Fruit fly (Drosophila melanogaster) whole organism, prepupa: ENCODE data around the gene Wdfy2.

Experiments used
- CG10631 ChIP-seq: fragments of 200-800 bp; sonication (Bioruptor generic); optimal IDR thresholded peaks from 2 replicates; lab custom pipeline; 2016; ENCODE audit warnings: missing biosample characterization, missing genetic modification characterization
- CG11294 ChIP-seq: fragments of 200-800 bp; sonication (Bioruptor generic); IDR thresholded peaks from 2 replicates; pipeline ENCODE4 v1.3.6; 2022; ENCODE audit warnings: missing biosample characterization, missing genetic modification characterization
- CG15336 ChIP-seq: fragments of 200-800 bp; sonication (Bioruptor generic); IDR thresholded peaks from 2 replicates; pipeline ENCODE4 v1.3.6; 2022; ENCODE audit warnings: missing biosample characterization, missing genetic modification characterization
- CG1621 ChIP-seq: fragments of 200-800 bp; sonication (Bioruptor generic); optimal IDR thresholded peaks from 3 replicates; lab custom pipeline; 2018; ENCODE audit warnings: missing biosample characterization, mild to moderate bottlenecking, missing genetic modification characterization
- CG3032 ChIP-seq: fragments of 200-800 bp; optimal IDR thresholded peaks from 2 replicates; lab custom pipeline; 2019; ENCODE audit warnings: missing biosample characterization, mild to moderate bottlenecking, missing genetic modification characterization, moderate library complexity
- CG31627 ChIP-seq: fragments of 200-800 bp; sonication (Bioruptor generic); optimal IDR thresholded peaks from 3 replicates; lab custom pipeline; 2016; ENCODE audit warnings: missing biosample characterization, missing genetic modification characterization
- CG32006 ChIP-seq: fragments of 200-800 bp; sonication (Bioruptor generic); optimal IDR thresholded peaks from 3 replicates; lab custom pipeline; 2017; ENCODE audit warnings: missing biosample characterization, mild to moderate bottlenecking, missing genetic modification characterization
- CG3919 ChIP-seq: fragments of 200-800 bp; sonication (Bioruptor generic); optimal IDR thresholded peaks from 3 replicates; lab custom pipeline; 2016; ENCODE audit warnings: missing biosample characterization, missing genetic modification characterization
- CG6276 ChIP-seq: fragments of 200-800 bp; sonication (Bioruptor generic); optimal IDR thresholded peaks from 2 replicates; lab custom pipeline; 2017; ENCODE audit warnings: missing biosample characterization, mild to moderate bottlenecking, missing genetic modification characterization
- CG6792 ChIP-seq: fragments of 200-800 bp; sonication (Bioruptor generic); optimal IDR thresholded peaks from 3 replicates; lab custom pipeline; 2016; ENCODE audit warnings: missing biosample characterization, missing genetic modification characterization
- CG6808 ChIP-seq: fragments of 200-800 bp; sonication (Bioruptor generic); optimal IDR thresholded peaks from 3 replicates; lab custom pipeline; 2017; ENCODE audit warnings: missing biosample characterization, missing genetic modification characterization, mild to moderate bottlenecking, moderate library complexity, missing genetic modification reagents
- CG6854 ChIP-seq: fragments of 200-800 bp; sonication (Bioruptor generic); optimal IDR thresholded peaks from 2 replicates; lab custom pipeline; 2017; ENCODE audit warnings: missing biosample characterization, mild to moderate bottlenecking, missing genetic modification characterization
- CG7368 ChIP-seq: fragments of 200-800 bp; sonication (Bioruptor generic); optimal IDR thresholded peaks from 3 replicates; lab custom pipeline; 2016; ENCODE audit warnings: missing biosample characterization, missing genetic modification characterization
- CG8119 ChIP-seq: fragments of 200-800 bp; sonication (Bioruptor generic); IDR thresholded peaks from 3 replicates; pipeline ENCODE4 v1.3.6; 2022; ENCODE audit warnings: missing biosample characterization, missing genetic modification characterization
- CG8319 ChIP-seq: fragments of 200-800 bp; sonication (Bioruptor generic); optimal IDR thresholded peaks from 3 replicates; lab custom pipeline; 2016; ENCODE audit warnings: missing biosample characterization, missing genetic modification characterization
- CG8632 ChIP-seq: fragments of 200-800 bp; sonication (Bioruptor generic); optimal IDR thresholded peaks from 3 replicates; lab custom pipeline; 2016; ENCODE audit warnings: missing biosample characterization, missing genetic modification characterization
- CG9139 ChIP-seq: fragments of 200-800 bp; sonication (Bioruptor generic); optimal IDR thresholded peaks from 3 replicates; lab custom pipeline; 2017; ENCODE audit warnings: missing biosample characterization, mild to moderate bottlenecking, missing genetic modification characterization
- Eip75B ChIP-seq: fragments of 200-800 bp; sonication (Bioruptor generic); optimal IDR thresholded peaks from 3 replicates; lab custom pipeline; 2016; ENCODE audit warnings: missing biosample characterization, missing genetic modification characterization
- Eip78C ChIP-seq: fragments of 200-800 bp; sonication (Bioruptor generic); peaks from one replicate; lab custom pipeline; 2016; ENCODE audit warnings: missing biosample characterization, missing genetic modification characterization
- Eip93F ChIP-seq: fragments of 200-800 bp; sonication (Bioruptor generic); optimal IDR thresholded peaks from 2 replicates; lab custom pipeline; 2016; ENCODE audit warnings: missing biosample characterization, mild to moderate bottlenecking, missing genetic modification characterization
- Ets21C ChIP-seq: fragments of 200-800 bp; sonication (Bioruptor generic); optimal IDR thresholded peaks from 3 replicates; lab custom pipeline; 2016; ENCODE audit warnings: missing biosample characterization, missing genetic modification characterization
- Ets96B ChIP-seq: fragments of 200-800 bp; optimal IDR thresholded peaks from 2 replicates; lab custom pipeline; 2019; ENCODE audit warnings: missing biosample characterization, mild to moderate bottlenecking, missing genetic modification characterization, moderate library complexity
- Gug ChIP-seq: fragments of 200-800 bp; sonication (Bioruptor generic); IDR thresholded peaks from 2 replicates; pipeline ENCODE4 v1.3.6; 2022; ENCODE audit warnings: missing biosample characterization, missing genetic modification characterization
- Hr39 ChIP-seq: fragments of 200-800 bp; sonication (Bioruptor generic); optimal IDR thresholded peaks from 2 replicates; lab custom pipeline; 2016; ENCODE audit warnings: missing biosample characterization, missing genetic modification characterization
- Hr4 ChIP-seq: fragments of 200-800 bp; sonication (Bioruptor generic); optimal IDR thresholded peaks from 3 replicates; lab custom pipeline; 2016; ENCODE audit warnings: missing biosample characterization, missing genetic modification characterization
- Met ChIP-seq: fragments of 200-800 bp; sonication (Bioruptor generic); optimal IDR thresholded peaks from 3 replicates; lab custom pipeline; 2016; ENCODE audit warnings: missing biosample characterization, missing genetic modification characterization
- OdsH ChIP-seq: fragments of 200-800 bp; sonication (Bioruptor generic); optimal IDR thresholded peaks from 3 replicates; lab custom pipeline; 2016; ENCODE audit warnings: missing biosample characterization, missing genetic modification characterization
- Smox ChIP-seq: fragments of 200-800 bp; sonication (Bioruptor generic); optimal IDR thresholded peaks from 3 replicates; lab custom pipeline; 2016; ENCODE audit warnings: missing biosample characterization, missing genetic modification characterization
- Sox102F ChIP-seq: fragments of 200-800 bp; sonication (Bioruptor generic); optimal IDR thresholded peaks from 2 replicates; lab custom pipeline; 2016; ENCODE audit warnings: missing biosample characterization, mild to moderate bottlenecking, missing genetic modification characterization
- Sox14 ChIP-seq: fragments of 200-800 bp; sonication (Bioruptor generic); optimal IDR thresholded peaks from 3 replicates; lab custom pipeline; 2016; ENCODE audit warnings: missing biosample characterization, missing genetic modification characterization
- Sox15 ChIP-seq: fragments of 200-800 bp; sonication (Bioruptor generic); optimal IDR thresholded peaks from 3 replicates; lab custom pipeline; 2016; ENCODE audit warnings: missing biosample characterization, missing genetic modification characterization
- acj6 ChIP-seq: fragments of 200-800 bp; sonication (Bioruptor generic); optimal IDR thresholded peaks from 3 replicates; lab custom pipeline; 2016; ENCODE audit warnings: missing biosample characterization, missing genetic modification characterization
- cyc ChIP-seq: fragments of 200-800 bp; sonication (Bioruptor generic); optimal IDR thresholded peaks from 3 replicates; lab custom pipeline; 2016; ENCODE audit warnings: missing biosample characterization, missing genetic modification characterization
- dac ChIP-seq: fragments of 200-800 bp; sonication (Bioruptor generic); optimal IDR thresholded peaks from 2 replicates; lab custom pipeline; 2017; ENCODE audit warnings: missing biosample characterization, mild to moderate bottlenecking, missing genetic modification characterization
- eg ChIP-seq: fragments of 200-800 bp; sonication (Bioruptor generic); IDR thresholded peaks from 3 replicates; pipeline ENCODE4 v1.3.6; 2022; ENCODE audit warnings: missing biosample characterization, missing genetic modification characterization
- fd59A ChIP-seq: fragments of 200-800 bp; sonication (Bioruptor generic); optimal IDR thresholded peaks from 2 replicates; lab custom pipeline; 2017; ENCODE audit warnings: missing biosample characterization, mild to moderate bottlenecking, missing genetic modification characterization, missing genetic modification reagents
- lz ChIP-seq: fragments of 200-800 bp; sonication (Bioruptor generic); optimal IDR thresholded peaks from 3 replicates; lab custom pipeline; 2016; ENCODE audit warnings: missing biosample characterization, missing genetic modification characterization
- net ChIP-seq: fragments of 200-800 bp; sonication (Bioruptor generic); optimal IDR thresholded peaks from 3 replicates; lab custom pipeline; 2016; ENCODE audit warnings: missing biosample characterization, missing genetic modification characterization
- pdm3 ChIP-seq: fragments of 200-800 bp; sonication (Bioruptor generic); optimal IDR thresholded peaks from 3 replicates; lab custom pipeline; 2016; ENCODE audit warnings: missing biosample characterization, missing genetic modification characterization
- salr ChIP-seq, 2 experiments: fragments of 200-800 bp; sonication (Bioruptor generic); optimal IDR thresholded peaks; 3 replicates each; lab custom pipeline; 2016 to 2018; ENCODE audit warnings: missing biosample characterization in 2 of 2, missing genetic modification characterization in 2 of 2, mild to moderate bottlenecking in 1 of 2
- spab ChIP-seq: fragments of 200-800 bp; sonication (Bioruptor generic); optimal IDR thresholded peaks from 2 replicates; lab custom pipeline; 2017; ENCODE audit warnings: missing biosample characterization, mild to moderate bottlenecking, missing genetic modification characterization, missing genetic modification reagents
- ss ChIP-seq, 2 experiments: fragments of 200-800 bp; sonication (Bioruptor generic); optimal IDR thresholded peaks; 2 replicates in 1 of 2; 3 replicates in 1 of 2; lab custom pipeline; 2017 to 2018; ENCODE audit warnings: mild to moderate bottlenecking in 2 of 2, missing biosample characterization in 2 of 2, missing genetic modification characterization in 2 of 2, moderate library complexity in 1 of 2
- svp ChIP-seq: fragments of 200-800 bp; sonication (Bioruptor generic); peaks from one replicate; lab custom pipeline; 2016; ENCODE audit warnings: missing biosample characterization, missing genetic modification characterization
- vri ChIP-seq: fragments of 200-800 bp; sonication (Bioruptor generic); optimal IDR thresholded peaks from 3 replicates; lab custom pipeline; 2016; ENCODE audit warnings: missing biosample characterization, mild to moderate bottlenecking, missing genetic modification characterization

Gene Wdfy2

DNA sequence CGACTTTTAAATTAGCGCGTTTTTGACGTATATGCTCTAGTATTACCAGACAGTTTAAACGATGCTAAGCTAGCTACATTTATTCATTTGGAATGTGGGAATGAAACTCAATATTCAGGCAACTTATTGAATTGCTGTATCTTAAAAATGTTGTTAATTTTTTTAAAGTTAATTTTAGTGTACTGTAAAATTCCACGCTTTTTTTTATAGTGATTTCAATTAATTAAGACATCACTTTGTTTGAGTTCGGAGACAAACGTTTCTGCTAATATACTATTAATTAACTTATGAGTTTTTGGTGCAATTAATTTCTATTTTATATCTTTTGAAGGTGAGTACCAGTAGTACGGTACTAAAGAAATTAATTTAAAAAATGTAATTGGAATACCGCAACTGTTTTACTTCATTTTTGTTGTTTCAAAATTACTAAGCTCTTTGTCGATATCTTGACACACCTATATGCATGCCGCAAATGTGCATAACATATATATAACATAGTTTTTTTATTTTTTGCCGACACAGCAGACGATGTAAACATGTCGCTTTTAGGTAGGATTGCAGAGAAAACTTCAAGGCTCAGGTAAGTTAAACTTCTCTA, 36.8 kb upstream of the Wdfy2 start, which contains the start of the genes Cdk1 and mRpS7 (continued):
- TF ChIP-seq Gug: no peak
- TF ChIP-seq Sox14 (GFP tag; lab: Kevin White, UChicago): peak; percentile 74
- TF ChIP-seq CG8319 (GFP tag; lab: Kevin White, UChicago): no peak
- TF ChIP-seq CG9139 (GFP tag; lab: Kevin White, UChicago): no peak
- TF ChIP-seq Sox15: peak; percentile 49
- peak; percentile 72 for TF ChIP-seq Met (GFP tag; lab: Kevin White, UChicago)
- no peak for TF ChIP-seq CG32006 (GFP tag; lab: Kevin White, UChicago)
- no peak; the same call in 1 of the 2 replicates for TF ChIP-seq CG11294 (GFP tag; lab: Robert Waterston, UW)
- peak; percentile 61 for TF ChIP-seq lz (GFP tag; lab: Kevin White, UChicago)

DNA sequence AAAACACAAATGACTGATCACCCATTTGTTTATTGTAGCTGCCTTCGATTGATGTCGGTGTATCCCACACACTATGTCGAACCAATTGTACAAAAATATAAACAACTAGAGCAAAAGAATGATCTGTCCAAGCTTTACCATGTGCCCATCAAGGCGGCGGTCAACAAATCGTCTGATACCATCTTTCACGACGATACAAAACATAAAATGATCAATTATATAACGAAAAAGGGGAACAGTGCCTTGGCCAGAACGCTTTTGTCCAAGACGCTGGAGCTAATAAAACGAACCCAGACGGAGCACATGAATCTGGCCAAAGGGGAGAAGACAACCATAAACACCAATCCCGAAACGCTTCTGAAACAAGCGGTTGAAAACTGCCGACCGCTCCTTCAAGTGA, 36.3 kb upstream of the Wdfy2 start:
- TF ChIP-seq CG3032 (tag; lab: Kevin White, UChicago) (no peak), ss (GFP tag; optimal IDR thresholded peaks at IDR 0.05; lab: Kevin White, UChicago) (no peak), CG32006 (GFP tag; lab: Kevin White, UChicago) (no peak), CG3919 (no peak), CG15336 (no peak), CG8319 (GFP tag; lab: Kevin White, UChicago) (no peak), CG6808 (GFP tag; lab: Kevin White, UChicago) (no peak), Sox14 (GFP tag; lab: Kevin White, UChicago) (no peak), svp (GFP tag; lab: Kevin White, UChicago) (no peak), CG6276 (GFP tag; lab: Kevin White, UChicago) (no peak), vri (GFP tag; lab: Kevin White, UChicago) (no peak), cyc (GFP tag; lab: Kevin White, UChicago) (no peak), eg (no peak), CG10631 (GFP tag; lab: Kevin White, UChicago) (no peak), OdsH (GFP tag; lab: Kevin White, UChicago) (no peak), Eip78C (GFP tag; lab: Kevin White, UChicago) (no peak), fd59A (GFP tag; lab: Kevin White, UChicago) (no peak)

DNA sequence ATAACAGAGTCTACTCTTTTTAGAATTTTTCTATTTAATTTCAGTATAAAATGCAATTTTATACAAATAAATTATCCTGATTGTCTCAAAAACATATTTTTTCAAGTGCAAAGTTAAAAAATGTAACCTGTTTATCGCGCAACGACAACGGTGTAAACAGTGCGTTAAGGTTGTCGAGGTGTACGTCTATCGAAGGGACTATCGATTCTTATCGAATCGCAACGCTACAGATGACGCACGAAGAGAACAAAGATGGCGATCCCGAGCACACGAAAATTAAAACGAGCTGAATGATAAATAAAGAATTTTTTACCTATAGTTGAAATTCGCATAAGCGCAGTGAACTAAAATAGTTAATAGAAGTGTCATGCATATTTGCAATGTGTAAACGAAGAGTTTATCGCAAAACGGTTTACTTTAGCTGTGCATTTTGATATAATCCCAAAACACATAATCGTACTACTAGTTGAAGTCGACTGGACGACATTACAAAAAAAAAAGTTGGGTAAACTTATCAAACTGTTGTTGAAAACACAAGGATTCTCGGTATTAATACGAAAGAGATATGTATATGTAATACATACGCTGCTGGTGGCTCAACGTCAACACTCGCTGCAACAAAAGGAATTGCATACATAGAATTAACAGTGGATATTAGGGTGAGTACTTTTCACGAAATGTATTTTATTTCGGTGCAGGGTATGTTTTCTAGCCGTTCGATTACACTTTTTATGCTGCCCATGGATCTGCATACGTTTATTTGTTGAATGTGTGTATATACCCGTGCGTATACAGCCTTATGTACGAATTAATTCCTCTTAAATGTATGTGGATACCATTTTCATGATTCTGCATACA, 35.0 kb upstream of the Wdfy2 start, which contains the start of gene da:
TSS of gene da (plus strand) at position 237 of the 858 bp plus-strand sequence.
- no peak for TF ChIP-seq CG32006 (GFP tag; lab: Kevin White, UChicago)
- TF ChIP-seq Sox14 (GFP tag; lab: Kevin White, UChicago): peak; percentile 80
- peak; percentile 21 for TF ChIP-seq Eip93F (GFP tag; lab: Kevin White, UChicago)
- TF ChIP-seq lz (GFP tag; lab: Kevin White, UChicago): peak; percentile 61
- TF ChIP-seq eg: no peak; the same call in 1 of the 3 replicates
- peak; percentile 38 for TF ChIP-seq acj6
- peak; percentile 73 for TF ChIP-seq Eip78C (GFP tag; lab: Kevin White, UChicago)
- peak; percentile 5 for TF ChIP-seq Sox15
- TF ChIP-seq CG3032 (tag; lab: Kevin White, UChicago): peak; percentile 61
- no peak for TF ChIP-seq spab (GFP tag; lab: Kevin White, UChicago)
- TF ChIP-seq svp (GFP tag; lab: Kevin White, UChicago): no peak
- TF ChIP-seq CG8632 (GFP tag; lab: Kevin White, UChicago): no peak
- TF ChIP-seq net (GFP tag; lab: Kevin White, UChicago): peak; percentile 23
- no peak; the same call in 2 of the 3 replicates for TF ChIP-seq CG8119 (GFP tag; lab: Robert Waterston, UW)
- no peak for TF ChIP-seq CG1621 (tag; lab: Kevin White, UChicago)
- TF ChIP-seq Ets21C (GFP tag; lab: Kevin White, UChicago): peak; percentile 12
- peak; percentile 36 for TF ChIP-seq CG6792 (GFP tag; lab: Kevin White, UChicago)
- peak in 1 of 2 experiments; percentile 28 for TF ChIP-seq salr (GFP tag; optimal IDR thresholded peaks at IDR 0.05; lab: Kevin White, UChicago)
- no peak for TF ChIP-seq CG6854 (GFP tag; lab: Kevin White, UChicago)
- TF ChIP-seq Hr39 (GFP tag; lab: Kevin White, UChicago): peak; percentile 63
- peak; percentile 8 for TF ChIP-seq dac (GFP tag; lab: Kevin White, UChicago)
- peak; percentile 4 for TF ChIP-seq Sox102F (GFP tag; lab: Kevin White, UChicago)
- peak; percentile 45 for TF ChIP-seq vri (GFP tag; lab: Kevin White, UChicago)
- TF ChIP-seq Eip75B: peak; percentile 67
- TF ChIP-seq CG31627: peak; percentile 58
- TF ChIP-seq Met (GFP tag; lab: Kevin White, UChicago): peak; percentile 62
- TF ChIP-seq ss (GFP tag; optimal IDR thresholded peaks at IDR 0.05; lab: Kevin White, UChicago): peak in 1 of 2 experiments; percentile 24
- TF ChIP-seq pdm3 (GFP tag; lab: Kevin White, UChicago): peak; percentile 73
- peak; percentile 24 for TF ChIP-seq Ets96B (tag; lab: Kevin White, UChicago)
- TF ChIP-seq Hr4 (GFP tag; lab: Kevin White, UChicago): peak; percentile 54
- TF ChIP-seq Smox (GFP tag; lab: Kevin White, UChicago): peak; percentile 56
- TF ChIP-seq CG7368: peak; percentile 24
